Worm (Caenorhabditis elegans) whole organism, L2 larva: ENCODE results near the gene valv-1.

Experiments
- C34F6.9 ChIP-seq: fragments of 150-350 bp; optimal IDR thresholded peaks from 2 replicates; lab custom pipeline; 2014; ENCODE audit warnings: missing biosample characterization, missing genetic modification characterization
- F13H6.1 ChIP-seq: sonication (generic microtip); optimal IDR thresholded peaks from 2 replicates; lab custom pipeline; 2016; ENCODE audit warnings: missing genetic modification characterization, missing compliant biosample characterization
- R02D3.7 ChIP-seq: fragments of 150-350 bp; optimal IDR thresholded peaks from 2 replicates; lab custom pipeline; 2014; ENCODE audit warnings: missing biosample characterization, missing genetic modification characterization
- Y55F3AM.14 ChIP-seq: fragments of 200-800 bp; sonication (Bioruptor generic); optimal IDR thresholded peaks from 2 replicates; lab custom pipeline; 2018; ENCODE audit warnings: mild to moderate bottlenecking, missing genetic modification characterization, missing compliant biosample characterization
- ZK546.5 ChIP-seq: sonication (generic microtip); optimal IDR thresholded peaks from 2 replicates; lab custom pipeline; 2017; ENCODE audit warnings: missing biosample characterization, missing genetic modification characterization
- alr-1 ChIP-seq: fragments of 150-350 bp; optimal IDR thresholded peaks from 2 replicates; lab custom pipeline; 2014; ENCODE audit warnings: missing biosample characterization, missing genetic modification characterization
- crh-2 ChIP-seq: sonication (generic microtip); optimal IDR thresholded peaks from 2 replicates; lab custom pipeline; 2017; ENCODE audit warnings: missing biosample characterization, missing genetic modification characterization
- elt-1 ChIP-seq: fragments of 150-350 bp; optimal IDR thresholded peaks from 2 replicates; lab custom pipeline; 2014; ENCODE audit warnings: missing biosample characterization, missing genetic modification characterization
- fos-1 ChIP-seq: fragments of 150-350 bp; optimal IDR thresholded peaks from 2 replicates; lab custom pipeline; 2014; ENCODE audit warnings: missing biosample characterization, missing genetic modification characterization
- lin-11 ChIP-seq: fragments of 150-350 bp; sonication (generic microtip); optimal IDR thresholded peaks from 2 replicates; lab custom pipeline; 2014; ENCODE audit warnings: missing biosample characterization, missing genetic modification characterization, inconsistent platforms, mixed read lengths
- lin-13 ChIP-seq: fragments of 150-350 bp; optimal IDR thresholded peaks from 2 replicates; lab custom pipeline; 2014; ENCODE audit warnings: missing biosample characterization, missing genetic modification reagents, missing genetic modification characterization
- lin-39 ChIP-seq: fragments of 150-350 bp; optimal IDR thresholded peaks from 2 replicates; lab custom pipeline; 2014; ENCODE audit warnings: missing biosample characterization, missing genetic modification reagents, missing genetic modification characterization
- mab-5 ChIP-seq: fragments of 150-350 bp; optimal IDR thresholded peaks from 2 replicates; lab custom pipeline; 2014; ENCODE audit warnings: missing biosample characterization, missing genetic modification characterization
- mdl-1 ChIP-seq, 2 experiments: fragments of 150-350 bp in 1 of 2; sonication (generic microtip) in 1 of 2; optimal IDR thresholded peaks; 2 replicates each; lab custom pipeline; 2017; ENCODE audit warnings: missing biosample characterization in 2 of 2, missing genetic modification characterization in 2 of 2
- nhr-10 ChIP-seq: sonication (generic microtip); optimal IDR thresholded peaks from 2 replicates; lab custom pipeline; 2017; ENCODE audit warnings: missing biosample characterization, missing genetic modification characterization
- nhr-11 ChIP-seq: fragments of 150-350 bp; optimal IDR thresholded peaks from 2 replicates; lab custom pipeline; 2014; ENCODE audit warnings: missing biosample characterization, missing genetic modification characterization
- nhr-12 ChIP-seq: fragments of 150-350 bp; optimal IDR thresholded peaks from 2 replicates; lab custom pipeline; 2014; ENCODE audit warnings: missing biosample characterization, missing genetic modification characterization
- nhr-21 ChIP-seq: fragments of 150-350 bp; optimal IDR thresholded peaks from 2 replicates; lab custom pipeline; 2014; ENCODE audit warnings: missing biosample characterization, missing genetic modification characterization
- nhr-23 ChIP-seq: fragments of 150-350 bp; optimal IDR thresholded peaks from 2 replicates; lab custom pipeline; 2014; ENCODE audit warnings: missing biosample characterization, missing genetic modification reagents, missing genetic modification characterization
- nhr-237 ChIP-seq: fragments of 150-350 bp; optimal IDR thresholded peaks from 2 replicates; lab custom pipeline; 2014; ENCODE audit warnings: missing biosample characterization, missing genetic modification characterization
- nhr-6 ChIP-seq: fragments of 150-350 bp; optimal IDR thresholded peaks from 2 replicates; lab custom pipeline; 2014; ENCODE audit warnings: missing biosample characterization, missing genetic modification characterization
- peb-1 ChIP-seq: fragments of 150-350 bp; optimal IDR thresholded peaks from 2 replicates; lab custom pipeline; 2014; ENCODE audit warnings: missing biosample characterization, missing genetic modification characterization
- skn-1 ChIP-seq: sonication (generic microtip); optimal IDR thresholded peaks from 2 replicates; lab custom pipeline; 2017; ENCODE audit warnings: missing biosample characterization, missing genetic modification characterization
- sma-3 ChIP-seq: sonication (generic microtip); optimal IDR thresholded peaks from 2 replicates; lab custom pipeline; 2016; ENCODE audit warnings: missing genetic modification reagents, missing genetic modification characterization, missing compliant biosample characterization
- sma-9 ChIP-seq, 2 experiments: fragments of 150-350 bp in 1 of 2; sonication (generic microtip) in 1 of 2; optimal IDR thresholded peaks; 2 replicates each; lab custom pipeline; 2014 to 2016; ENCODE audit warnings: missing genetic modification characterization in 2 of 2, mild to moderate bottlenecking in 1 of 2, missing biosample characterization in 1 of 2, missing compliant biosample characterization in 1 of 2, missing genetic modification reagents in 1 of 2, moderate library complexity in 1 of 2
- unc-39 ChIP-seq: fragments of 150-350 bp; optimal IDR thresholded peaks from 2 replicates; lab custom pipeline; 2014; ENCODE audit warnings: missing biosample characterization, missing genetic modification characterization
- unc-55 ChIP-seq: fragments of 150-350 bp; sonication (generic microtip); optimal IDR thresholded peaks from 3 replicates; lab custom pipeline; 2014; ENCODE audit warnings: missing biosample characterization, missing genetic modification reagents, missing genetic modification characterization
- unc-62 ChIP-seq: fragments of 150-350 bp; optimal IDR thresholded peaks from 2 replicates; lab custom pipeline; 2014; ENCODE audit warnings: missing biosample characterization, missing genetic modification reagents, missing genetic modification characterization
- ztf-1 ChIP-seq: fragments of 200-800 bp; sonication (Bioruptor generic); conservative IDR thresholded peaks from 2 replicates; pipeline ENCODE4 v1.3.6; 2022; ENCODE audit warnings: missing genetic modification characterization, missing compliant biosample characterization
- ztf-11 ChIP-seq: sonication (generic microtip); optimal IDR thresholded peaks from 2 replicates; lab custom pipeline; 2017; ENCODE audit warnings: missing biosample characterization, missing genetic modification characterization

Gene valv-1

DNA sequence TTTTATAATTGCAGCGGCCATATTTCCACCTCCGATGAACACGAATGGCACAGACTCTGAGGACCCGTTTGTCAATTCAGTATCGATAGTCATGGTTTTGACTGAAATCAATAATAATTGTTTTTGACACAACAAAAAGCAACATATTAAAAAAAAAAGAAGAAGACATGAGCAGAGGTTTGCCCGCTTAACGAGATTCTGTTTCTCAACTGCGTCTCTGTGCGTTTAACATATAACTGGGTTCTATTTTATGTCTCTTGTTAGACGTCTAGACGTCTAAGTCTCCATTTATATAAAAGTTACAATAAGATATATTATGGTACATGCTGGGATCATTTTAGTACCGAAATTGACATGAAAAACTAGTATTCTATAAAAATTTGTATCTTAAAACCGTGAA, 32.1 kb upstream of the valv-1 start, which contains the start of gene pycr-4:
TSS of gene pycr-4 (minus strand) at position 101 of the 400 bp plus-strand sequence.
- TF ChIP-seq C34F6.9 (tag; lab: Kevin White, UChicago) (peak; percentile 13), sma-9 (GFP tag; optimal IDR thresholded peaks at IDR 0.05; lab: Kevin White, UChicago) (peak; percentile 25), sma-9 (tag; optimal IDR thresholded peaks at IDR 0.05; lab: Kevin White, UChicago) (no peak), nhr-12 (tag; lab: Kevin White, UChicago) (no peak)

DNA sequence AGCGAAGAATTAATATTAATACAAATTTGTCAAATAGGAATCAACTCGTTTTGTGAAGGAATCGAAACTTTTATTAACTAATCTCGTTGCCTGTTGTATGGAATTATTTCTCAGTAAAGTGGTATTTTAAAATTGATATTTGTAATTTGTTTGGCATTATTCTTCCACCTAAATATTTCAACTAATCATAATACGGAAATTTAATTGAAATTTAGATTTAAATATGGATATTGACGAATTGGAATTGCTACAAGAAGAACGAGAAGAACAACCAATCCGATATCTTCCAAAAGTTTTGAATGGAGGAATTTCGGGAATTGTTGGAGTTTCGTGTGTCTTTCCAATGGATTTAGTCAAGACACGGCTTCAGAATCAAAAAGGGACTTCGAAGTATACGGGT, 29.7 kb upstream of the valv-1 start, which contains the start of gene slc-25A18.2:
TSS of gene slc-25A18.2 (plus strand) at position 216 of the 400 bp plus-strand sequence.
- TF ChIP-seq peb-1 (tag; lab: Kevin White, UChicago) (no peak), sma-9 (GFP tag; optimal IDR thresholded peaks at IDR 0.05; lab: Kevin White, UChicago) (no peak), sma-9 (tag; optimal IDR thresholded peaks at IDR 0.05; lab: Kevin White, UChicago) (no peak), nhr-237 (tag; lab: Kevin White, UChicago) (no peak), ZK546.5 (no peak), crh-2 (tag; lab: Kevin White, UChicago) (no peak), skn-1 (no peak), unc-55 (no peak), R02D3.7 (tag; lab: Kevin White, UChicago) (no peak), lin-39 (no peak), unc-62 (GFP tag; lab: Kevin White, UChicago) (no peak), alr-1 (tag; lab: Kevin White, UChicago) (no peak), nhr-10 (tag; lab: Kevin White, UChicago) (no peak), mdl-1 (tag; optimal IDR thresholded peaks at IDR 0.05; lab: Kevin White, UChicago) (no peak)

DNA sequence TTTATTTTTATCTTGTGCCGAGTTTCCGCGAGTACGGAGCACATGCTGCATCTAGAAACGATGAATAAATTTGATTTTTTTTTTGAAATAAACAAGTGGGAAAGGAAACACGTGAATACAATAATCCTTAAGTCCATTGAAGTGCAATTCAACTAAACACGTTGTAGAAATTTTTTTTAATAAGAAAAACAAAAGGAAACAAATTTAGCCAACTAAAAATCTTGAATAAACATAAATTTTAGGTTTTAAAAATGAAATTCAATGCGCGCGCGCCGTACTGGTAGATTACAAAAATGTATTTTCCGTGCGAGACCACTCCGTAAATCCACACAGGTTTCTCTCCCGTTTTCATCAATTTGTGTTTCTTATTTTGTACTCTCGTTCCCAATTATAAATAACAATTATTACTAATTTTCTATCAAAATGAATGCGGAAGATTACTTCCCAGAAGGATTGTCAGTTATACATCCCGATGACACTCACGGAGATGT, 28.1 kb upstream of the valv-1 start, which contains the start of the genes plk-3 and F55G1.6:
TSS of gene plk-3 (minus strand) at position 51 of the 491 bp plus-strand sequence.
TSS of gene F55G1.6 (plus strand) at position 359 of the 491 bp plus-strand sequence.
- TF ChIP-seq lin-13 (GFP tag; lab: Kevin White, UChicago): no peak
- TF ChIP-seq nhr-23 (tag; lab: Kevin White, UChicago): no peak
- no peak for TF ChIP-seq ztf-1 (GFP tag; lab: Robert Waterston, UW)
- no peak for TF ChIP-seq nhr-6 (tag; lab: Kevin White, UChicago)
- TF ChIP-seq sma-3: no peak
- no peak for TF ChIP-seq lin-11
- no peak for TF ChIP-seq Y55F3AM.14 (GFP tag; lab: Kevin White, UChicago)
- no peak for TF ChIP-seq skn-1
- TF ChIP-seq mab-5 (tag; lab: Kevin White, UChicago): no peak
- TF ChIP-seq nhr-21 (tag; lab: Kevin White, UChicago): no peak
- no peak for TF ChIP-seq elt-1 (tag; lab: Kevin White, UChicago)
- no peak for TF ChIP-seq mdl-1 (tag; optimal IDR thresholded peaks at IDR 0.05; lab: Kevin White, UChicago)

DNA sequence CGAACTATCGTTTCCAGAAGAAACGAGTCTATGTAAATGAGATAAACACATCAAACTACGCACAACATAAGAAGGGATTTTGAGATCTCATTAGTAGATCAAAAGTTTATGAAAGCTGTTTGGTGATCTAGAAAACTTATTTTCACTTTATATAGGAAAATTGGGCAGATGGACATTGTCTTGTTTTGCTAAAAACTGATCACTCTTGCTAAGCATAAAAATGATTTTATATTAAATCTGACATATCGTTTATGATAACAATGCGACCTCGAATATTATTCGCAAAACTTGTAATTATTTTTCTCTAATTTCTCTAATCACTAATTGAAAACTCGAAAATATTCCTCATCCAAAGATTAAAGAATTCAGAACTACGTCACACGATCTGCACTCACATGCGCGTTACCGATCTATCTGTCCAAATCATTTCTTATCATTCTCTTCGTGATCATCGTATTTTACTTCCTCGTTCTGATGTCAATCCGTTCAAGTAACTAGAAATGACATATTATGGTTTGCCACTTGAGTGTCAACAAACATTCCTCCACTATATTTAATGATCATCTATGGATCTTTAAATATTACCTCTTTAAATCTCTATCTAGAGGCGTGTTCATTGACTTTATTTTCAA, 24.8 kb upstream of the valv-1 start, which contains the start of gene F55G1.7:
TSS of gene F55G1.7 (minus strand) at position 51 of the 632 bp plus-strand sequence.
- TF ChIP-seq unc-39 (tag; lab: Kevin White, UChicago) (no peak), sma-3 (no peak), sma-9 (GFP tag; optimal IDR thresholded peaks at IDR 0.05; lab: Kevin White, UChicago) (peak; percentile 47), sma-9 (tag; optimal IDR thresholded peaks at IDR 0.05; lab: Kevin White, UChicago) (no peak)

DNA sequence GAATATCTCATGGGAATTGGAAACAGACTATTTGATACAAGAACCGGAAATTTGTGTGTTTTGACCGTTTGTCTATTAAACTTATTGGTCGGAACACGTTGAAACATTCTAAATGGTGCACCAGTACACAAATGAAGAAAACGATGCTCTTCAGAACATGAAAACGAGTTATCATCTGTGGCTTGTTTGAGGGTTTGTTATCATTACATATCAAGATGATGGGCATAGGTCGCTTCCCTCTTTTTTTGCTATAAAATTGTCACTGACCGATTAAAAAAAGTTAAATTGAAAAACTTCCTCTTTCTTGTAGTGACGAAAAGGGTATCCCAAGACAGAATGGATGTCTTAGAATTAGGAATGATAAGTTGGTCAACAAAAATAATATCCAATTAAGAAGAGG, 23.5 kb upstream of the valv-1 start:
- no peak for TF ChIP-seq ztf-11
- TF ChIP-seq nhr-10 (tag; lab: Kevin White, UChicago): no peak
- peak; percentile 62 for TF ChIP-seq fos-1
- no peak for TF ChIP-seq crh-2 (tag; lab: Kevin White, UChicago)
- no peak for TF ChIP-seq nhr-11

DNA sequence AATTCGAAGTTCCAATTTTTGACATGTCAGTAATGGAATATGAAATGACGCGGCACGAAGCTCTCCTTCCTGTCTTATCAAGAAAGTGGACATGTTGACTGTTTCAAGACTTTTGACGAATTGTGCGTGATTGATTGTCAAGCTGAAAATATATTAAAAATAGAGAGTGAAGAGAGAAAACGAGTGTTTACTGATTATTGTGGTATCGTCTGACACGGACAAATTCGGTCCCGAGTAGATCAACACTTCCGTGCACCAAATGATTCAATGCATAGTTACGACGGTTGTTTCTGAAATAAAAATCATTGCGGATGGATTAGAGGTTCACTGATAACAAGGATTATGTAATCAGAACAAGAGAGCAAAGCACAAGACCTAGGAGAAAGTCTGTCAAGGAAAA, 22.0 kb upstream of the valv-1 start:
- TF ChIP-seq fos-1: peak; percentile 12
- TF ChIP-seq F13H6.1 (tag; lab: Kevin White, UChicago): no peak
